Fruit fly (Drosophila melanogaster): ENCODE results near the gene okr.

The okr gene

dm6 chr2L:2966917-2967316 lies 25.6 kb downstream of the okr start (continued):
- TF ChIP-seq pb (GFP tag; optimal IDR thresholded peaks at IDR 0.05) (no peak), Kr (GFP tag; optimal IDR thresholded peaks at IDR 0.05) (no peak), CG10431 (GFP tag; optimal IDR thresholded peaks at IDR 0.05) (peak; percentile 13), CG10979 (tag; optimal IDR thresholded peaks at IDR 0.05) (peak; percentile 46), Mrtf (GFP tag; IDR thresholded peaks at IDR 0.05) (peak; percentile 38; the same call in 1 of the 3 replicates), fd64A (GFP tag; optimal IDR thresholded peaks at IDR 0.05) (no peak), Ets97D (GFP tag; optimal IDR thresholded peaks at IDR 0.05) (peak; percentile 91), NFAT (GFP tag; IDR thresholded peaks at IDR 0.05) (0 out of 2 replicates have a peak, but pooled peaks have one; percentile 25), Xrp1 (GFP tag; IDR thresholded peaks at IDR 0.05) (no peak), aop (GFP tag; IDR thresholded peaks at IDR 0.05) (no peak), Poxn (GFP tag; IDR thresholded peaks at IDR 0.05) (no peak), NfI (GFP tag; optimal IDR thresholded peaks at IDR 0.05) (no peak), dimm (GFP tag; IDR thresholded peaks at IDR 0.05) (no peak), Max (GFP tag; optimal IDR thresholded peaks at IDR 0.05) (no peak), CG17361 (GFP tag; IDR thresholded peaks at IDR 0.05) (0 out of 3 replicates have a peak, but pooled peaks have one; percentile 34), CG2712 (tag; optimal IDR thresholded peaks at IDR 0.05) (peak; percentile 0), CG10366 (GFP tag; IDR thresholded peaks at IDR 0.05) (no peak), CG17328 (GFP tag; IDR thresholded peaks at IDR 0.05) (no peak), CG6813 (GFP tag; optimal IDR thresholded peaks at IDR 0.05) (no peak), usp (GFP tag; optimal IDR thresholded peaks at IDR 0.05) (no peak), maf-S (GFP tag; optimal IDR thresholded peaks at IDR 0.05) (no peak), Ptx1 (GFP tag; IDR thresholded peaks at IDR 0.05) (no peak), CG6689 (GFP tag; IDR thresholded peaks at IDR 0.05) (no peak), Mad (GFP tag; optimal IDR thresholded peaks at IDR 0.05) (no peak), CG1529 (GFP tag; optimal IDR thresholded peaks at IDR 0.05) (no peak), CG1024 (GFP tag; IDR thresholded peaks at IDR 0.05) (peak; percentile 17; the same call in 1 of the 2 replicates), pfk (GFP tag; optimal IDR thresholded peaks at IDR 0.05) (no peak), sna (GFP tag; IDR thresholded peaks at IDR 0.05; ENCODE audit: partially characterized antibody) (no peak), CG7372 (GFP tag; IDR thresholded peaks at IDR 0.05) (no peak), Lim3 (GFP tag; IDR thresholded peaks at IDR 0.05) (no peak), inv (GFP tag; IDR thresholded peaks at IDR 0.05; ENCODE audit: partially characterized antibody) (no peak), CG10267 (tag; optimal IDR thresholded peaks at IDR 0.05) (peak; percentile 11), CG2202 (tag; optimal IDR thresholded peaks at IDR 0.05) (peak; percentile 17), Vsx1 (GFP tag; optimal IDR thresholded peaks at IDR 0.05) (no peak), Doc3 (GFP tag; IDR thresholded peaks at IDR 0.05; ENCODE audit: partially characterized antibody) (0 out of 3 replicates have a peak, but pooled peaks have one; percentile 14), HLHmδ (GFP tag; optimal IDR thresholded peaks at IDR 0.05) (peak; percentile 74), CG31224 (GFP tag; IDR thresholded peaks at IDR 0.05) (no peak), Camta (GFP tag; optimal IDR thresholded peaks at IDR 0.05) (peak; percentile 2), CG7987 (GFP tag; optimal IDR thresholded peaks at IDR 0.05) (no peak), unpg (GFP tag; optimal IDR thresholded peaks at IDR 0.05) (no peak), cg (GFP tag; optimal IDR thresholded peaks at IDR 0.05) (no peak), CG12744 (GFP tag; optimal IDR thresholded peaks at IDR 0.05) (no peak), Elba2 (GFP tag; optimal IDR thresholded peaks at IDR 0.05) (peak; percentile 21), CG17802 (tag; optimal IDR thresholded peaks at IDR 0.05) (peak; percentile 26), ac (GFP tag; optimal IDR thresholded peaks at IDR 0.05) (peak; percentile 80), CG1603 (tag; optimal IDR thresholded peaks at IDR 0.05) (peak; percentile 53), Dbx (GFP tag; IDR thresholded peaks at IDR 0.05) (no peak), trem (tag; optimal IDR thresholded peaks at IDR 0.05) (peak; percentile 8), amos (GFP tag; IDR thresholded peaks at IDR 0.05; ENCODE audit: partially characterized antibody) (no peak), Antp (GFP tag; optimal IDR thresholded peaks at IDR 0.05) (no peak), wor (GFP tag; IDR thresholded peaks at IDR 0.05) (no peak), btn (GFP tag; optimal IDR thresholded peaks at IDR 0.05) (no peak)
